Fruit fly (Drosophila melanogaster) ovary, adult (tissue): ENCODE measurements around the gene Gyc89Db.

Experiments used
- CG17801 ChIP-seq: fragments of 200-800 bp; optimal IDR thresholded peaks from 2 replicates; lab custom pipeline; 2019; ENCODE audit warnings: missing biosample characterization, mild to moderate bottlenecking, missing genetic modification characterization, moderate library complexity; ENCODE audit not compliant: partially characterized antibody

The Gyc89Db gene

DNA sequence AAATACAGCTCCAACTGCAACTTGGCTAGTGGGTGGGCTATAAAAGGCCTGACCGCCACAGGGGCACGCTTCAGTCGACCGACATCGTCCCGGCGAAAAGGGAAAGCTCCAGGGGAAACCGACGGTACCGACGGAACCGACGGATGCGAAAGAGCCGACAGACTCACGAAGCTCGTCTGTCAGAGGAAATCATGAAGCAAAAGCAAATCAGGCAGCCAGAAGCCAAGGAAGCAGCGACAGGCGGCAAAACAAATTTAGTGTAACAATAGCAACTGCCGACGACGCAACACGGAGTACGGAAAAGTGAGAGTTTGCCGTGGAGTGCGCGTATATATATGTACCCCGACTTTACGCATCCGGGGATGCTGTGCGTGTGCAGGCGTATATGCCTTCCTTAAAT is at the start of gene Gyc89Db:
Gene Gyc89Db, plus strand, starts transcription at position 78 of the 400 bp plus-strand sequence.
- TF ChIP-seq CG17801 (GFP tag; lab: Kevin White, UChicago) = no peak

DNA sequence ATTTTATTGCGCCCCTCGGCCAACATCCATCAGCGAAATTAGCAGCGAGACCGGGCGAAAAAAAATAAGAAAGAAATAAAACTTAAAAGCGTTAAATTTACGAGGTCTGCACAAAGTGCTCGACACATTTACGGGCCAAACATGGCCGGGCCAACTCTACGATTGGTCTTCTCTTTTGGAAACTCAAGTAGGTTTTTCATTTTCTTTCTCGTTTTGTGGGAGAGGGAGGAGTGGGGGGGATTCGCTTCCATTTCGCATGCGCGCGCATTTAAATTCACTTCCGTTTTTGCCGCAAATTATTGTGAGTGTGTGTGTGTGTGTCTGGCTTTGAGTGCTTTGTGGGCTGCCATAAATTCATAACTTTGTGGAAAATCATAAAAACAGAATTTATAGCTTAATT is 49.4 kb upstream of the Gyc89Db start:
- TF ChIP-seq CG17801 (GFP tag; lab: Kevin White, UChicago) = no peak

DNA sequence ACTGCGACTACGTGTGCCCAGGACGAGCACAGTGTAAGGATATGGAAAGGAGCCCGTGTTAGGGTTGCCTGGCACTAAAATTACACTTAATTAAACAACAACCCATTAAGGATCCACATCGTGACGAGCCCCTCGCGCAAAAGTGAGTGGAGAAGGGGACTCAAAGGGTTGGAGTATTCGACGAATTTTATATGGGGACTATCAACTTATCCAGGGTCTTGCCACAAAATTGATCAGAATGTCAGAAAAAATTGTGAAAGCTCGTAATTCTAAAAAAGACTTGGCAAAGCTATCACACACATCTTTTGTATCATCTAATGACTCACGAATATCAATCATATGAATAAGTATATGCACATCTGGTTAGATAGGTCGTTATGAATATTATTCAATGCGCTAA is 46.5 kb upstream of the Gyc89Db start, which contains the start of gene CG31279:
Gene CG31279, plus strand, starts transcription at position 301 of the 400 bp plus-strand sequence.
- TF ChIP-seq CG17801 (GFP tag; lab: Kevin White, UChicago) = no peak

DNA sequence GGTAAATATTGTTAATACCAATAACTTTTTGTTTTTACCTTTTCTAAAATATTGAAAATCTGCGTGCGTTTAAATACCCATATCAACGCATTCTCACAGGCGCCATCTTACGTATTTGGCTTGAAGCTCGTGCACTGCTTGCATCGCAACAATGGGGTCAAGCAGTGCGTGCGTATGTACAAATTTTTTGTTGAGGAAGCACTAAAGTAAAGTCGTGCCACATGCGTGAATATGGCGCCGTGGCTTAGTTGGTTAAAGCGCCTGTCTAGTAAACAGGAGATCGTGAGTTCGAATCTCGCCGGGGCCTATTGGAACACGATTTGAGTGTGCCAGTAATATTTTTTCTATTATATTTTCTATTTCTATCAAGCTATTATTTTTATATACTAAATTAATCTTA is 45.2 kb upstream of the Gyc89Db start:
- TF ChIP-seq CG17801 (GFP tag; lab: Kevin White, UChicago) = peak; percentile 25

DNA sequence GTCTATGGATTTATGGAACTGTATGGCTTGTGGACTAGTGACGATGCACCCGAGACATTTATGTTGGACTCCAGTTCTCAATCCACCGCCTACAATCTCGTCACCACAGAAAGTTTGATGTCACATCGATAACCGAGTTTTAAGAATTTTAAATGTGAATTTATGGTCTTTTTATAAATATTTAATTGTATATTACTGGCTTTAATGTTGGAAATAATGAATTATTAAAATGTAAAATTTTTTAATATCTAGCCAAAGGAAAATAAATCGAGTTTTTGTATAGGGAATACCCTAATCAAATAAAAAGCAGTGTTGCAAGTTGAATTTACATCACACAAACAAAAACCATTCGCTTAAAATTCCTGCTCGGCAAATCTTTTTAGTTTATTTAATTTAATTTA is 44.2 kb upstream of the Gyc89Db start, which contains the start of gene Fntb:
Gene Fntb, plus strand, starts transcription at position 334 of the 401 bp plus-strand sequence.
- TF ChIP-seq CG17801 (GFP tag; lab: Kevin White, UChicago) = peak; percentile 79

DNA sequence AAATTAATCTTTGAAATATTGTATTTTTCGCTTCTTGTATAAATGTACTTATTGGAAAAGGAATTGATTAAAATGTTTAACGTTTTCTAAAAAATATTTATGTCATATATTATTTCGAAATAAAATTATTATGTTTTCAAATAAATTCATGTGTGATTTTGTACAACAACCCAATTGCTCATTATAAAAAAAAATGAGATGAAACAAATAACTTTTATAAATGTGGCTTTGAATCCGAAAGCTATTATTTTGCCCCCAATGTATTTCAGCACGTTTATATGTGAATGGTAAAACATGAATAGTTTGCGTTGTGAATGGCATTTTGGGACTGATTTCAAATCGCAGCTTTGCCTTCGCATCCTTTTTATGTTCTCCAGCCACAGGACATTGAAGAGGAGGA is 42.3 kb upstream of the Gyc89Db start, which contains the start of gene CG14881:
Gene CG14881, plus strand, starts transcription at position 301 of the 400 bp plus-strand sequence.
- TF ChIP-seq CG17801 (GFP tag; lab: Kevin White, UChicago) = no peak

DNA sequence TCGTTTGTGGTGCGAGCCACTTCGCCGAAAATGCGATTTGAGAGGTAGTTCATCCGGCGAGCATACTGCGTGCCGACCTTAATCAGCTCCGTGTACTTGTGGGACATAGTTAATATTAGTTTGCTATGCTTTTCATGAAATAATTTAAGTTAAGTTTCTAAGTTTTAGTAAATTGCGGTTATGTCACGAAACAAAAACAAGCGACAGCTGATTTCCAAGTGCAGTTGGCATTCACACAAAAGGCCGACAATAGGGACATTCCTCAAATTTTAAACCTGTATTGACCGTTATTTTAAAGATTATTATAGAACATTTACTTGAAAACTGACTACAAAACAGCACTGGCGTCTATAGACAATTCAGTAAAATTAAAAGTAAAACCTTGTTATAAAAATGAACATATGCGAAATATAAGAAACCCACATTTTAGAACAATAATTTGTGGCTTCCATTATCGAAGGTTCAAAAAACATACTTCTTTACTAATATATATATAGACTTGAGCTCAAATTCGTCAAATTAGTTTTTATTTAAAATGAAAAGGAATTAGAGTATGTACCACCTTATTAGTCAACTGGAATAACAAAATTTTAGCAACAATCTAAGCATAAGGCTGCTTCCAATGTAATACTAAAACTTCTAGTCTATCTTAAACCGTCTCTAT is 40.4 kb upstream of the Gyc89Db start, which contains the start of gene mRpS33:
Gene mRpS33, minus strand, starts transcription at position 224 of the 664 bp plus-strand sequence.
- TF ChIP-seq CG17801 (GFP tag; lab: Kevin White, UChicago) = no peak

DNA sequence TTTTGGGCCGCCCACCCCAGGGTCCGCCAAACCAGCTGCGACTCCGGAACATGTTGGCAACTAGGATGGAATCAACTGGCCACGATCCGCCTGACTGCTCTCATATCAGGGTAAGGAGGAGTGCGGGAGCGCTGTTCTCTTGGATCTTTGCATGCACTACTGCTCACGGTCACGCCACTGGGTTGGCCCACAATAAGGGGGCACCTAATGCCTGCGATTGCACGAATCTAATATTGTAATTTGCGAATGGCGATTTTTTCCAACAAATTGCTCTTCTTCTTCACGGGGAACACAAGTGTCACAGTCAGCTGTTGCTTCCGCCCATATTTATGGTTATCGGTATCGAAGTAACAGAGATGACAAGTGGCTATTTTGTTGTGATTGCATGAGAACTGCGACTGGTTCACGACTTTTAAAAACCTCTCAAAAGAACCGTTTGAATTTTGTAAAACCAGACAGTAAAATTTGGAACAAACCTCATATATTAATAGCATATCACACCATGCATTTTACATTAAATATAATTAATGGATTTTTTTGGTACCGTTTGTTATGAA is 35.5 kb upstream of the Gyc89Db start, which contains the start of gene ema:
Gene ema, minus strand, starts transcription at position 295 of the 557 bp plus-strand sequence.
- TF ChIP-seq CG17801 (GFP tag; lab: Kevin White, UChicago) = peak; percentile 61

DNA sequence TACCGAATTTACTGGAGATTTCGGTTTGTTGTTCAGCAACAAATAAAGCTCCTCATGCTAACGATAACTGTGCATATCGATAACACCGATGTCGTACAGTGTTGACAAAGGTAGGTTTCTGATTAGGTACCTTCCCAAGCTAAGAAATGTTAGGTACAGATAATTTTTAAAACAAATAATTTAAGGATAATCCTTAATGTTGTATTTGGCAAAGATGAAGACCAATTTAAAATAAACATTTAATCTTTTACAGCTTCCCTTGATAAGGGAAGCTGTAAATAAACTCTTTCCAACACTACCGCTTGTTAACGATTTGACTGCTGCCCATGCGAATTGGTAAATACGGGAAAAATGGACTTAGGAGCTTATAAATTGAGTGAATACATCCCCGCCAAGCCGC is 34.0 kb upstream of the Gyc89Db start, which contains the start of the genes Ttc1 and CG14882:
Gene Ttc1, minus strand, starts transcription at position 71 of the 400 bp plus-strand sequence.
Gene CG14882, plus strand, starts transcription at position 271 of the 400 bp plus-strand sequence.
- TF ChIP-seq CG17801 (GFP tag; lab: Kevin White, UChicago) = peak; percentile 87

DNA sequence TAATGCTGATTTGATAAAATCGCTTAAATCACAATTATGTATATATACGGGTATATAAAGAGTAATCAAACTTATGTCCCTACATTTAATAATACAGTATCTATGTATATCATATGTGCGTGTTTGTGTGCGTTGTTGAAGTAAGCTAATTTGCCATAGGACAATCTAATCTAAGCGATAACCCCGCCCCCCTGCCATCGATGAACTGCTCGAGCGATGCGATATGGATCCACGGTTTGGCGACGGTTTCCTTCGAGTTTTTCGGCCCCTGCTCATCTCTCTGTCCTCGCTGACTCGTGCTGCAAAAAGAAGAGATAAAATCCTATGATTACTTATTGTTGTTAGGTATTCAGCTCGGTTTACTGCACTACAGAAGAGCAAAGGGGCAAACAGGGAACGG is 30.1 kb upstream of the Gyc89Db start:
- TF ChIP-seq CG17801 (GFP tag; lab: Kevin White, UChicago) = no peak

DNA sequence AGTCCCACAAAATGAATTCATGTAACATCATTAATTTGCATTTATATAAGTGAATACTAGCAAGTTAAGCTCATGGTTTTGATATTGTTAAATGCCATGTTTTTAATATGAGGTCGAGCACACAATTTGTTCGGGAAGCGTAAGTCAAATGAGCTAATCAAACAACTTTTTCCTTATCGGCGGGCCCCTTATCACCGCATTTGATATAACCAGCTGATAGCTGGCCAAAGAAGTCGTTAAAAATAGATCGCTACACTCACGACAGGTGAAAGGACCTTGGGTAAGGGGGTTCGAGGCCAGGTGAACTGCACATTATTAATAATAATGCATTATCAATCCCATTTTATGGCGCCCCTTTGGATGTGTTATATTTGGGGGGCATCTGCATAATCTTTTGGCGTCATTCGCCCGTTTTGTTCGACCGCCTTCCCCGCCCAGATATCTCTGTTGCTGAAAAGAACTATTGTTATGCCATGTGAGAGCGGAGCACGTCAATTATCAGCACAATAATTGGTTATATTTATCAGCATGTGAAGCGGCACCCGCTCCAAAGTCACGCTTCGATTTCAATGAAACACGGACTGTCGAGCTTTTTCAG is 29.4 kb upstream of the Gyc89Db start:
- no peak for TF ChIP-seq CG17801 (GFP tag; lab: Kevin White, UChicago)

DNA sequence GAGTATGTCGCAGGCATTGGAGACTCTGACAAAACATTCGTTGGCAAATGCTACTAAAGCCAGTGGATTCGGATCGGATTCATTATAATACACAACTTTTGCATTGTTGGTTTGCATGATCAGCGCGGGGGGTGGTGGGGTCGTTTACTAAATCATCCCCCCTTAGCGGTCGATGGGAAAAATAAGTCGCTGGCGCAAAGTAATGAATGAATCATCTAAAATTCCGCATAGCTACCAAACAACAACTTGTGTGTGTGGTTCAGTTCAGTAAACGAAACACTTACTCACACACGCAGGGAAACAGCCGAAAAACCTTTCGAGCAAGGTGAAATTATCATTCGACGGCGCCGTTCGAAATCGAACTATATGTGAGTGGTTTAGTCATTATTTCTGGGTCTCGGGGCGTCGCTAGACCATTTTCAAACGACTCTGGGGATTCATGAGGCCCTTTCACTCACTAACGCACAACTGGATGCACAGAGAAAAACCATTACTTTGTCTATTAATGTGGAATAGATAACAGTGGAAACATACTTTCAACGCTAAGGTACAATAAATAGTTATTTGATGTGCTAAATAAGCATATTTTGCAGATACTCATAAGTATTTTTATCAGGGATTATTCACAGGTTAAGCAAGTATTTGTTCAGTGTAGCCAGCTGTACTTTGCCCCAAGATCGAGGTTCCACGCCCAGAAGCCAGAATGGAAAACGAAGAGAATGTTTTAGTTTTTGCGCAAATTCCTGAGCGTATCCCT is 28.4 kb upstream of the Gyc89Db start:
- peak; percentile 15 for TF ChIP-seq CG17801 (GFP tag; lab: Kevin White, UChicago)

DNA sequence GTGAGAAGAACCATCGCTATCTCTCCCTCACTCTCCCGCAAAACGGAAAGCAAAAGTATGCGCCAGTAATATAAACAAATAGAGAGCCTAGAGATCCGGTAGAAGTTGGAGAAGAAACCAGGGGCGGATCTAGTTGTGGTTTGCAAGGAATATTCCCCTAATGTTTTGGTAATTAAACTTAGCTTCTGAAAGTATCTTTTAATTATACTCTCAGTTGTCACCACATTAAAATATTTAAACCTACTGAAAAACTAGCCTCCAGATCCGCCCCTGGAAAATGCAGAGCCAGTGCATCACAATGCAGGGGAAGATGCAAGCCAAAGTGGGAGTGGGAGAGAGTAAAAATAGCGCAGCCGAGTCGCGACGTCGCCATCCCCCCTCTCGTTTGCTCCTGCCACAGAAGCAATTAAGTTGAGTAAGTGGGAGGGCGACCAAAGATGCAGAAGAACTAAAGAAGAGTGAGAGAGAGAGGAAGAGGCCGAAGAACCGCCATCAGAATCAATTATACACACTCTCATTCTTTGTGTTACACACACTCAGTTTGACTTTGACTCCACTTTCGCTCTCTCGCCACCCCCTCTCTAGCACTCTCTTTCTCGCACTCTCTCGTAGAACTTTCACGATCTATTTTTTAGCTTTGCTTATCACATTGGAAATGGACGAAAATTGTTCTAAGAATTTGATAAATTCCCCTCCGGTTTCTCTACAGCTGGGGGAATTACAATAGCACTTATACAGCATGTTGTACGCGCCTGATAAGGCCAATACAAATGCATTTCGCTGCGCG is 27.5 kb upstream of the Gyc89Db start:
- peak; percentile 95 for TF ChIP-seq CG17801 (GFP tag; lab: Kevin White, UChicago)
